Worm (Caenorhabditis elegans) whole organism, young adult: ENCODE results near the gene scl-10.

Experiments used
- nfya-1 ChIP-seq: sonication (generic microtip); optimal IDR thresholded peaks from 2 replicates; lab custom pipeline; 2017; ENCODE audit warnings: antibody characterized with exemption, missing compliant biosample characterization, missing genetic modification characterization, borderline replicate concordance; ENCODE audit not compliant: insufficient read depth
- nhr-27 ChIP-seq: fragments of 200-800 bp; sonication (Bioruptor generic); optimal IDR thresholded peaks from 2 replicates; lab custom pipeline; 2018; ENCODE audit warnings: mild to moderate bottlenecking, missing genetic modification characterization, moderate library complexity, missing compliant biosample characterization
- rec-8 ChIP-seq, 2 experiments: sonication (generic microtip); optimal IDR thresholded peaks; 2 replicates each; lab custom pipeline; 2016; ENCODE audit warnings: mild to moderate bottlenecking in 2 of 2, missing genetic modification characterization in 2 of 2, missing genetic modification reagents in 2 of 2, missing genotype in 2 of 2, missing biosample characterization in 1 of 2, missing compliant biosample characterization in 1 of 2, moderate library complexity in 1 of 2
- rpc-1 ChIP-seq, 2 experiments: fragments of 150-350 bp in 1 of 2; sonication (generic microtip) in 1 of 2; optimal IDR thresholded peaks; 2 replicates each; lab custom pipeline; 2014 to 2018; ENCODE audit warnings: missing biosample characterization in 1 of 2, missing genetic modification characterization in 1 of 2, missing genetic modification reagents in 1 of 2, missing genotype in 1 of 2
- sptf-2 ChIP-seq: fragments of 200-800 bp; sonication (Bioruptor generic); optimal IDR thresholded peaks from 2 replicates; lab custom pipeline; 2018; ENCODE audit warnings: mild to moderate bottlenecking, missing genetic modification characterization, missing compliant biosample characterization
- tbx-9 ChIP-seq: sonication (generic microtip); optimal IDR thresholded peaks from 2 replicates; lab custom pipeline; 2016; ENCODE audit warnings: borderline replicate concordance, missing genetic modification characterization, inconsistent platforms, missing compliant biosample characterization

ce11 chrIV:13038888-13039287, 9.4 kb upstream of the scl-10 start, which contains the start of gene F49E11.2:
- TF ChIP-seq rec-8 (tag; optimal IDR thresholded peaks at IDR 0.05; lab: Kevin White, UChicago) (no peak), tbx-9 (tag; lab: Kevin White, UChicago) (no peak), nhr-27 (tag; lab: Kevin White, UChicago) (no peak), sptf-2 (GFP tag; lab: Kevin White, UChicago) (no peak), nfya-1 (tag; lab: Kevin White, UChicago) (no peak), rpc-1 (optimal IDR thresholded peaks at IDR 0.05; lab: Kevin White, UChicago) (no peak), rpc-1 (tag; optimal IDR thresholded peaks at IDR 0.05; lab: Kevin White, UChicago) (no peak)
